Worm (Caenorhabditis elegans) whole organism, L3 larva: ENCODE measurements around the gene fpn-1.2.

Experiments used
- R02D3.7 ChIP-seq: fragments of 150-350 bp; optimal IDR thresholded peaks from 2 replicates; lab custom pipeline; 2014; ENCODE audit warnings: missing biosample characterization, missing genetic modification characterization
- ceh-16 ChIP-seq: sonication (generic microtip); optimal IDR thresholded peaks from 2 replicates; lab custom pipeline; 2017; ENCODE audit warnings: missing biosample characterization, missing genetic modification characterization
- egl-27 ChIP-seq: sonication (generic microtip); optimal IDR thresholded peaks from 4 replicates; lab custom pipeline; 2017; ENCODE audit warnings: missing biosample characterization, missing genetic modification reagents, missing genetic modification characterization
- mdl-1 ChIP-seq: fragments of 150-350 bp; optimal IDR thresholded peaks from 2 replicates; lab custom pipeline; 2014; ENCODE audit warnings: missing biosample characterization, missing genetic modification characterization
- nhr-11 ChIP-seq: fragments of 150-350 bp; optimal IDR thresholded peaks from 2 replicates; lab custom pipeline; 2014; ENCODE audit warnings: missing biosample characterization, missing genetic modification characterization
- nhr-28 ChIP-seq: fragments of 150-350 bp; optimal IDR thresholded peaks from 2 replicates; lab custom pipeline; 2014; ENCODE audit warnings: missing biosample characterization, missing genetic modification characterization
- nhr-67 ChIP-seq: fragments of 150-350 bp; optimal IDR thresholded peaks from 2 replicates; lab custom pipeline; 2014; ENCODE audit warnings: missing biosample characterization, missing genetic modification characterization
- nhr-77 ChIP-seq: fragments of 150-350 bp; optimal IDR thresholded peaks from 2 replicates; lab custom pipeline; 2014; ENCODE audit warnings: missing biosample characterization, missing genetic modification characterization
- snpc-4 ChIP-seq: fragments of 150-350 bp; optimal IDR thresholded peaks from 2 replicates; lab custom pipeline; 2014; ENCODE audit warnings: missing biosample characterization, missing genetic modification characterization
- ztf-11 ChIP-seq: fragments of 150-350 bp; optimal IDR thresholded peaks from 2 replicates; lab custom pipeline; 2014; ENCODE audit warnings: missing biosample characterization, missing genetic modification characterization

DNA sequence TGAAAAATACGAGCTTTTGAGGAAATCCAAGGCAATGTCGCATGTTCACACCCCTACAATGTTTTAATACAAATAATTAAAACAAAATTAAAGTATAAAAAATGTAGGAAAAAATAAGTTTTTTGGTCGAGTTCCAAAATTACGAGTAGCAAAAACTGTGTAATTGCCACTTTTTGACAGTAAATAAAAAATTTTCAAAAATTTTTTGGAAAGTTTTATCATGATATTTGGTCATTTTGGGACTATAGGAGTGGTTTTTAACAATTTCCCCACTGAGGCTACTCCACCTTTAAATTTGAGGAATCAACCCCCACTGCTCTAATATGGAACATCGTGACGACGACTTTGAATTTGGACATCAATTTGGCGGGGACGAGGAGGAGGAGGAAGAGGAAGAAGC lies 2.9 kb upstream of the fpn-1.2 start, which contains the start of gene gid-8:
- TF ChIP-seq mdl-1 (tag; lab: Kevin White, UChicago) (no peak), ztf-11 (tag; lab: Kevin White, UChicago) (no peak), nhr-67 (tag; lab: Kevin White, UChicago) (no peak), nhr-11 (no peak), R02D3.7 (tag; lab: Kevin White, UChicago) (no peak), nhr-77 (no peak), nhr-28 (no peak), egl-27 (no peak), ceh-16 (no peak), snpc-4 (no peak)
